Worm (Caenorhabditis elegans) whole organism, midembryonic: ENCODE data around the gene F32H5.3.

Experiments
- T22C8.4 ChIP-seq: fragments of 200-800 bp; sonication (Bioruptor generic); IDR thresholded peaks from 2 replicates; pipeline ENCODE4 v1.3.6; 2022; ENCODE audit warnings: missing genetic modification characterization, missing compliant biosample characterization
- cog-1 ChIP-seq: sonication (generic microtip); optimal IDR thresholded peaks from 2 replicates; lab custom pipeline; 2016; ENCODE audit warnings: missing genetic modification characterization, missing compliant biosample characterization
- flt-1 ChIP-seq: fragments of 200-800 bp; sonication (Bioruptor generic); IDR thresholded peaks from 2 replicates; pipeline ENCODE4 v1.3.6; 2022; ENCODE audit warnings: missing genetic modification characterization, missing compliant biosample characterization
- klf-2 ChIP-seq: fragments of 200-800 bp; sonication (Bioruptor generic); conservative IDR thresholded peaks from 2 replicates; pipeline ENCODE4 v1.3.6; 2022; ENCODE audit warnings: missing genetic modification reagents, missing genetic modification characterization, missing compliant biosample characterization
- med-1 ChIP-seq: sonication (generic microtip); optimal IDR thresholded peaks from 2 replicates; lab custom pipeline; 2017; ENCODE audit warnings: missing genetic modification characterization, mild to moderate bottlenecking, missing compliant biosample characterization, antibody characterized with exemption, missing genetic modification reagents; ENCODE audit not compliant: insufficient read depth
- ref-1 ChIP-seq: fragments of 200-800 bp; sonication (Bioruptor generic); conservative IDR thresholded peaks from 2 replicates; pipeline ENCODE4 v1.3.6; 2022; ENCODE audit warnings: missing genetic modification reagents, missing genetic modification characterization, missing compliant biosample characterization
- tab-1 ChIP-seq: fragments of 200-800 bp; sonication (Bioruptor generic); IDR thresholded peaks from 2 replicates; pipeline ENCODE4 v1.3.6; 2022; ENCODE audit warnings: missing genetic modification characterization, missing compliant biosample characterization
- ztf-23 ChIP-seq: fragments of 200-800 bp; sonication (Bioruptor generic); IDR thresholded peaks from 2 replicates; pipeline ENCODE4 v1.3.6; 2022; ENCODE audit warnings: missing genetic modification reagents, missing genetic modification characterization, missing compliant biosample characterization
- ztf-29 ChIP-seq: fragments of 200-800 bp; sonication (Bioruptor generic); IDR thresholded peaks from 2 replicates; pipeline ENCODE4 v1.3.6; 2022; ENCODE audit warnings: missing genetic modification reagents, missing genetic modification characterization, missing compliant biosample characterization

Gene F32H5.3

DNA sequence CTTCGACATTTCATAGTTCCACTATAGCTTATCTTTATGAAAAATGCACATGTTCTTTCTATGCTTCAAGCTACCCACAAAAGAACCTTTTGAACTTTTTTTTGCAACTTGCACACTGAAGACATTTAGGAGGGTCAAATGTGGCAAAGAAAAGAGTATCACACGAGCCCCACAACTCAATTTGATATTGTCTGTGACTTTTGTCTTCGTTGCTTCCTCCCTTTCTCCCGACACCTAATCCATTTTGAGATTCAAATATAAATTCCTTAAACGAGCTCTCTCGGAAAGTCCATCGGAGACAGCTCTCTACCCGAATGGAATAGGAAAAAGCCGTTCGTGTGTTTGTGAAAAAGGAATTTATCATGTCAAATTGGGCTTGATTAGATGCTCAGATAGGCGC is 8.8 kb upstream of the F32H5.3 start:
- no peak for TF ChIP-seq cog-1
- TF ChIP-seq med-1 (GFP tag; lab: Kevin White, UChicago) = no peak
- TF ChIP-seq tab-1 (GFP tag; lab: Robert Waterston, UW) = no peak

ce11 chrV:13351773-13352172 is 7.4 kb upstream of the F32H5.3 start:
- TF ChIP-seq med-1 (GFP tag; lab: Kevin White, UChicago) (no peak), ztf-29 (no peak), flt-1 (no peak), ref-1 (GFP tag; lab: Robert Waterston, UW) (no peak), klf-2 (GFP tag; lab: Robert Waterston, UW) (no peak), T22C8.4 (GFP tag; lab: Robert Waterston, UW) (no peak), cog-1 (no peak), tab-1 (GFP tag; lab: Robert Waterston, UW) (no peak), ztf-23 (GFP tag; lab: Robert Waterston, UW) (no peak)

DNA sequence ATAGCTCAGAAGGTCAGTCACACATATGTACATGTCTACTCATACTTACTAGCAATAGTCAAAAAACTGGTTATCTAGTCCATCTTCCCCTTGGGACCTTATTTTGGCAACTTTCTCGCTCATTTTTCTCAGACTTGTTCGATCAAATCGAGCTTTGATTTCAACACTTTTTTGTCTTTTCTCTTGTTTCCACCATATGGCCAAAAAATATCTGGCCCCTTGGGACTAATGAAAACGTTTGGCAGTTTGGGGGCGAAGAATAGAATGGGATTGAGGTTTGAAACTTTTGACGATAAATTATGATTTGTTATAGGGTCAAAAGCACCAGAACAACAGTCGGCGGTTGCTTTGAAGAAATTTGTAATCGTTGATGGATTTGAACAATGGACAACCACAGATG is 6.7 kb upstream of the F32H5.3 start:
- no peak for TF ChIP-seq med-1 (GFP tag; lab: Kevin White, UChicago)
- TF ChIP-seq ztf-23 (GFP tag; lab: Robert Waterston, UW) = no peak
- TF ChIP-seq cog-1 = no peak
- no peak for TF ChIP-seq flt-1
- TF ChIP-seq klf-2 (GFP tag; lab: Robert Waterston, UW) = no peak
- no peak for TF ChIP-seq tab-1 (GFP tag; lab: Robert Waterston, UW)
- TF ChIP-seq T22C8.4 (GFP tag; lab: Robert Waterston, UW) = no peak

DNA sequence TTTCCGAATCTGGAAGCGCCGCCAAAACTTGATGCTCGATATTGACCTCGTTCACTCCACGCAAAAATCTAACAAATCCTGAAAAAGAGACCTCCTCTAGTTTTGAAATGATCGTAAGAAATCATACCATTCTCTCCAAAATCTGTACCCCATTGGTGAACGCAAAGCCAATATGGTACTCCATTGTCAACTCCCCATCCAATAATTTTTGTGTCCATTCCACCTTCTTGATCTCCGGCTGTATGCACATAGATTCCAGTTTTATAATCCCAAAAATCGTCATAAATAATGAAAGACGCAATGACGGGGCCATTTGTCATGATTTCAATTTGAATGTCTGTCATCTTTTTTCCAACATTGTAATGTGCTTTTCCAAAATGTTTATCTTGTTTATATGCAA is 2.9 kb upstream of the F32H5.3 start:
- TF ChIP-seq tab-1 (GFP tag; lab: Robert Waterston, UW) = no peak
- TF ChIP-seq ref-1 (GFP tag; lab: Robert Waterston, UW) = no peak
- TF ChIP-seq ztf-23 (GFP tag; lab: Robert Waterston, UW) = no peak
- TF ChIP-seq med-1 (GFP tag; lab: Kevin White, UChicago) = no peak
- no peak for TF ChIP-seq T22C8.4 (GFP tag; lab: Robert Waterston, UW)
- no peak for TF ChIP-seq ztf-29
- TF ChIP-seq klf-2 (GFP tag; lab: Robert Waterston, UW) = no peak
- no peak for TF ChIP-seq cog-1

- TF ChIP-seq T22C8.4 (GFP tag; lab: Robert Waterston, UW) (no peak), ref-1 (GFP tag; lab: Robert Waterston, UW) (no peak), cog-1 (no peak), ztf-23 (GFP tag; lab: Robert Waterston, UW) (no peak)
These were observed 1.4 kb upstream of the F32H5.3 start, which contains the start of gene F32H5.1 for ce11 chrV:13357652-13358281. TSS of gene F32H5.1 (minus strand) at chrV:13358037.

DNA sequence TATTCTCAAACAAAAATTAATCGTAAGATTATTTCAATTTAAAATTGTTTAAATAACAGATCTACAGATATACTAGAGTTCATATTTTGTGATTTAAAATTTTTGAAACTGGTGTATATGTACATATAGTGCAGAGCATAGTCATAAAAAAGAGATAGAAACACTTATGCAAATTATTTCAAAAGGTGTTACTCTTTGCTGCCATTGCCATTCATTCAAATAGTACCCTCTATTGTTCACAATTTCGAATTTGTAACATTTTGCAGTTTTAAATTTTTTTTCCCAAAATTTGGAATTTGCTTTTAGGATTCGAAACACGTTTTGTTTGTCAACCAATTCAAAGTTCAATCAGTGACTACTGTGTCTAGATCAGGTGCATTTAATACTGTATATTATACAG is 1.1 kb downstream of the F32H5.3 start, which contains the start of gene F32H5.4:
Gene F32H5.4, plus strand, starts transcription at position 301 of the 400 bp plus-strand sequence.
- TF ChIP-seq flt-1 (no peak), tab-1 (GFP tag; lab: Robert Waterston, UW) (no peak), ztf-29 (no peak), med-1 (GFP tag; lab: Kevin White, UChicago) (no peak), T22C8.4 (GFP tag; lab: Robert Waterston, UW) (no peak)

DNA sequence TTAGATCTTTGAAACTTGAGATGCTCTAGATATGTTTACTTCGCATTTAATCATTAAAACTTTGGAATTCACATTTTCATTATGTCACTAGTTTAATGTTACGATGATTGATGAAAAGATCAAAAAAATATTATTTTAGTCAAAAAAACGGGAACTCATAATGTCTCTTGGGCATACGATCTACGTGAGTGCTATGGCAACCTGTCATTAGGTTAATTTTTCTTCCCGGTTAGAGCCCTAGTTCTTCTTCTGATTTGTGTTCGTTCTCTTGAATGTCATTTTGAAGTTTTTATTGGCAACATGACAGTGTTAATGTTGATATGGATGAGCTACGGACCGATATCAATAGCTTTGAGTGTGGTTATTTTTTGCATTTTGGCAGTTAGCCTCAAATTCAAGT is 4.3 kb downstream of the F32H5.3 start, which contains the start of gene srg-46:
Gene srg-46, plus strand, starts transcription at position 301 of the 400 bp plus-strand sequence.
- TF ChIP-seq med-1 (GFP tag; lab: Kevin White, UChicago) (no peak), T22C8.4 (GFP tag; lab: Robert Waterston, UW) (no peak), ref-1 (GFP tag; lab: Robert Waterston, UW) (no peak), ztf-23 (GFP tag; lab: Robert Waterston, UW) (no peak), flt-1 (no peak), klf-2 (GFP tag; lab: Robert Waterston, UW) (no peak), tab-1 (GFP tag; lab: Robert Waterston, UW) (no peak), cog-1 (no peak), ztf-29 (no peak)

ce11 chrV:13364227-13364626 is 5.1 kb downstream of the F32H5.3 start:
- TF ChIP-seq T22C8.4 (GFP tag; lab: Robert Waterston, UW) (no peak), ref-1 (GFP tag; lab: Robert Waterston, UW) (no peak), ztf-29 (no peak), flt-1 (no peak), tab-1 (GFP tag; lab: Robert Waterston, UW) (no peak), med-1 (GFP tag; lab: Kevin White, UChicago) (no peak), klf-2 (GFP tag; lab: Robert Waterston, UW) (no peak), cog-1 (no peak), ztf-23 (GFP tag; lab: Robert Waterston, UW) (no peak)

ce11 chrV:13366488-13366887 is 7.4 kb downstream of the F32H5.3 start:
- TF ChIP-seq ztf-23 (GFP tag; lab: Robert Waterston, UW) (no peak), flt-1 (no peak), cog-1 (no peak), med-1 (GFP tag; lab: Kevin White, UChicago) (no peak), tab-1 (GFP tag; lab: Robert Waterston, UW) (no peak), ref-1 (GFP tag; lab: Robert Waterston, UW) (no peak), ztf-29 (no peak), klf-2 (GFP tag; lab: Robert Waterston, UW) (no peak), T22C8.4 (GFP tag; lab: Robert Waterston, UW) (no peak)

DNA sequence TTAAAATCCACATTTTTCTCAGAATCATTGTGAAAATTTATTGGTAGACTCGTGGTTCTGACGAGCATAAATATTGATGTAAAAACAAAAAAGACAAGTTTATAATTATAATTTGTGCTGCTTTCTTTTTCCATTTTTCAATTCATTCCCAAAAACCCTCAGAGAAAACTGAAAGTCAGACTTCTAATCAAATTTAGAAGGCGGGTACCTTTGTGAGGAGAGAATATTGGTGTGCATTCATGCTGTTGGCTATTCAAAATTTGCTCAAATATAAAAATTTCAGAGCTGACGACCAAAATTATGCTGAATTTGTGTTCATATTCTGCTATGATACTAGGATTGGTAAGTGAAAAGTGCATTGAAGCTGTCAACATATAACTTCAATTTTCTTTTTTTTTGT is 7.9 kb downstream of the F32H5.3 start, which contains the start of gene srx-125:
Gene srx-125, plus strand, starts transcription at position 301 of the 400 bp plus-strand sequence.
- TF ChIP-seq med-1 (GFP tag; lab: Kevin White, UChicago) = no peak
- TF ChIP-seq tab-1 (GFP tag; lab: Robert Waterston, UW) = no peak
- TF ChIP-seq ref-1 (GFP tag; lab: Robert Waterston, UW) = no peak
- TF ChIP-seq ztf-29 = no peak
- no peak for TF ChIP-seq flt-1
- no peak for TF ChIP-seq cog-1
- no peak for TF ChIP-seq ztf-23 (GFP tag; lab: Robert Waterston, UW)
- no peak for TF ChIP-seq klf-2 (GFP tag; lab: Robert Waterston, UW)
- no peak for TF ChIP-seq T22C8.4 (GFP tag; lab: Robert Waterston, UW)
